Fruit fly (Drosophila melanogaster) whole organism, pupa: ENCODE data around the gene CG12011.

Source experiments
- CG10348 ChIP-seq: fragments of 200-800 bp; sonication (Bioruptor generic); IDR thresholded peaks from 2 replicates; pipeline ENCODE4 v1.3.6; 2022; ENCODE audit warnings: missing biosample characterization, missing genetic modification characterization
- CG12605 ChIP-seq: fragments of 200-800 bp; sonication (Bioruptor generic); IDR thresholded peaks from 2 replicates; pipeline ENCODE4 v1.3.6; 2022; ENCODE audit warnings: missing biosample characterization, missing genetic modification characterization
- CG13204 ChIP-seq: fragments of 200-800 bp; sonication (Bioruptor generic); optimal IDR thresholded peaks from 2 replicates; lab custom pipeline; 2018; ENCODE audit warnings: missing biosample characterization, mild to moderate bottlenecking, missing genetic modification characterization, moderate library complexity
- CG14655 ChIP-seq: fragments of 200-800 bp; sonication (Bioruptor generic); optimal IDR thresholded peaks from 3 replicates; lab custom pipeline; 2017; ENCODE audit warnings: mild to moderate bottlenecking, missing biosample characterization, missing genetic modification reagents, missing genetic modification characterization
- CG15710 ChIP-seq: fragments of 200-800 bp; sonication (Bioruptor generic); optimal IDR thresholded peaks from 2 replicates; lab custom pipeline; 2018; ENCODE audit warnings: missing biosample characterization, mild to moderate bottlenecking, missing genetic modification characterization, moderate library complexity
- CG17806 ChIP-seq: fragments of 200-800 bp; sonication (Bioruptor generic); optimal IDR thresholded peaks from 2 replicates; lab custom pipeline; 2018; ENCODE audit warnings: missing biosample characterization, mild to moderate bottlenecking, missing genetic modification characterization, moderate library complexity
- CG32121 ChIP-seq: fragments of 200-800 bp; sonication (Bioruptor generic); IDR thresholded peaks from 2 replicates; pipeline ENCODE4 v1.3.6; 2022; ENCODE audit warnings: missing biosample characterization, missing genetic modification characterization
- CG34367 ChIP-seq: fragments of 200-800 bp; sonication (Bioruptor generic); optimal IDR thresholded peaks from 2 replicates; lab custom pipeline; 2018; ENCODE audit warnings: missing biosample characterization, mild to moderate bottlenecking, missing genetic modification characterization
- CG4496 ChIP-seq: fragments of 200-800 bp; sonication (Bioruptor generic); IDR thresholded peaks from 3 replicates; pipeline ENCODE4 v1.3.6; 2022; ENCODE audit warnings: missing biosample characterization, missing genetic modification characterization
- CG8159 ChIP-seq: fragments of 200-800 bp; sonication (Bioruptor generic); optimal IDR thresholded peaks from 3 replicates; lab custom pipeline; 2018; ENCODE audit warnings: missing biosample characterization, mild to moderate bottlenecking, missing genetic modification characterization, moderate library complexity
- CG8301 ChIP-seq: fragments of 200-800 bp; sonication (Bioruptor generic); optimal IDR thresholded peaks from 2 replicates; lab custom pipeline; 2018; ENCODE audit warnings: missing biosample characterization, mild to moderate bottlenecking, missing genetic modification characterization
- CG9948 ChIP-seq: fragments of 200-800 bp; sonication (Bioruptor generic); optimal IDR thresholded peaks from 2 replicates; lab custom pipeline; 2018; ENCODE audit warnings: missing biosample characterization, mild to moderate bottlenecking, missing genetic modification characterization, moderate library complexity
- D1 ChIP-seq: fragments of 200-800 bp; sonication (Bioruptor generic); optimal IDR thresholded peaks from 2 replicates; lab custom pipeline; 2018; ENCODE audit warnings: missing biosample characterization, mild to moderate bottlenecking, missing genetic modification characterization, moderate library complexity
- EcR ChIP-seq: fragments of 200-800 bp; sonication (Bioruptor generic); optimal IDR thresholded peaks from 3 replicates; lab custom pipeline; 2019; ENCODE audit warnings: missing biosample characterization, missing genetic modification characterization, mild to moderate bottlenecking, moderate library complexity, missing genetic modification reagents
- Ets98B ChIP-seq: fragments of 200-800 bp; sonication (Bioruptor generic); IDR thresholded peaks from 2 replicates; pipeline ENCODE4 v1.3.6; 2022; ENCODE audit warnings: missing biosample characterization, missing genetic modification characterization
- Pif1A ChIP-seq: fragments of 200-800 bp; sonication (Bioruptor generic); optimal IDR thresholded peaks from 3 replicates; lab custom pipeline; 2016; ENCODE audit warnings: missing biosample characterization, missing genetic modification characterization
- Pif1B ChIP-seq: fragments of 200-800 bp; sonication (Bioruptor generic); optimal IDR thresholded peaks from 3 replicates; lab custom pipeline; 2016; ENCODE audit warnings: missing biosample characterization, missing genetic modification characterization
- Snoo ChIP-seq: fragments of 200-800 bp; sonication (Bioruptor generic); optimal IDR thresholded peaks from 3 replicates; lab custom pipeline; 2017; ENCODE audit warnings: missing biosample characterization, mild to moderate bottlenecking, missing genetic modification characterization, inconsistent platforms
- fd96Ca ChIP-seq: fragments of 200-800 bp; sonication (Bioruptor generic); IDR thresholded peaks from 3 replicates; pipeline ENCODE4 v1.3.6; 2022; ENCODE audit warnings: missing biosample characterization, missing genetic modification characterization
- gl ChIP-seq: fragments of 200-800 bp; sonication (Bioruptor generic); optimal IDR thresholded peaks from 2 replicates; lab custom pipeline; 2018; ENCODE audit warnings: missing biosample characterization, mild to moderate bottlenecking, missing genetic modification characterization
- rn ChIP-seq: fragments of 200-800 bp; sonication (Bioruptor generic); IDR thresholded peaks from 2 replicates; pipeline ENCODE4 v1.3.6; 2022; ENCODE audit warnings: missing biosample characterization, missing genetic modification characterization

Gene CG12011

dm6 chr3L:1694317-1694716, at the start of gene CG12011:
Gene CG12011 (plus strand): TSS chr3L:1694617.
- TF ChIP-seq D1 (tag; lab: Kevin White, UChicago) (no peak), CG8159 (tag; lab: Kevin White, UChicago) (no peak), CG9948 (no peak), CG4496 (GFP tag; lab: Robert Waterston, UW) (no peak), Snoo (no peak), fd96Ca (no peak), rn (no peak), CG17806 (no peak)

- TF ChIP-seq Ets98B (GFP tag; lab: Robert Waterston, UW) = peak; percentile 98
- peak; percentile 99 for TF ChIP-seq Pif1A (GFP tag; lab: Kevin White, UChicago)
- peak; percentile 91 for TF ChIP-seq CG10348 (GFP tag; lab: Robert Waterston, UW)
- peak; percentile 95 for TF ChIP-seq CG12605 (GFP tag; lab: Robert Waterston, UW)
- TF ChIP-seq Snoo = peak; percentile 98
- TF ChIP-seq CG13204 (GFP tag; lab: Kevin White, UChicago) = no peak
- TF ChIP-seq CG15710 = peak; percentile 98
- peak; percentile 53 for TF ChIP-seq EcR (GFP tag; lab: Kevin White, UChicago)
- TF ChIP-seq CG8301 (tag; lab: Kevin White, UChicago) = peak; percentile 95
- no peak for TF ChIP-seq D1 (tag; lab: Kevin White, UChicago)
- peak; percentile 95 for TF ChIP-seq CG9948
- TF ChIP-seq CG8159 (tag; lab: Kevin White, UChicago) = peak; percentile 96
- TF ChIP-seq CG4496 (GFP tag; lab: Robert Waterston, UW) = peak; percentile 98
- TF ChIP-seq CG17806 = peak; percentile 95
- peak; percentile 94 for TF ChIP-seq CG14655 (GFP tag; lab: Kevin White, UChicago)
- peak; percentile 95 for TF ChIP-seq fd96Ca
- TF ChIP-seq rn = peak; percentile 96
- peak; percentile 92 for TF ChIP-seq gl
- peak; percentile 98 for TF ChIP-seq Pif1B (GFP tag; lab: Kevin White, UChicago)
- TF ChIP-seq CG32121 (GFP tag; lab: Robert Waterston, UW) = peak; percentile 98
- peak; percentile 97 for TF ChIP-seq CG34367
These were observed 49.4 kb upstream of the CG12011 start, which contains the start of the genes alphaCOP and CG13919 for dm6 chr3L:1644920-1645567. Gene alphaCOP (minus strand): TSS chr3L:1645199. Gene CG13919 (plus strand): TSS chr3L:1645467.

dm6 chr3L:1647276-1647919, 47.0 kb upstream of the CG12011 start, which contains the start of the genes CG17249 and Bro:
Gene CG17249 (minus strand): TSS chr3L:1647464.
Gene Bro (plus strand): TSS chr3L:1647869.
- no peak for TF ChIP-seq Pif1B (GFP tag; lab: Kevin White, UChicago)
- TF ChIP-seq CG15710 = peak; percentile 83
- no peak for TF ChIP-seq rn
- TF ChIP-seq CG34367 = no peak

- TF ChIP-seq Ets98B (GFP tag; lab: Robert Waterston, UW) (no peak), EcR (GFP tag; lab: Kevin White, UChicago) (peak; percentile 86)
These were observed 45.6 kb upstream of the CG12011 start, which contains the start of gene CG13920 for dm6 chr3L:1648690-1649355. Gene CG13920 (plus strand): TSS chr3L:1648944.

- TF ChIP-seq CG32121 (GFP tag; lab: Robert Waterston, UW) (0 out of 2 replicates have a peak, but pooled peaks have one; percentile 14), rn (no peak)
These were observed 45.1 kb upstream of the CG12011 start for dm6 chr3L:1649363-1649762.

- TF ChIP-seq CG14655 (GFP tag; lab: Kevin White, UChicago) (no peak), rn (no peak), Pif1B (GFP tag; lab: Kevin White, UChicago) (no peak), CG34367 (peak; percentile 36), Snoo (no peak), D1 (tag; lab: Kevin White, UChicago) (no peak), CG8301 (tag; lab: Kevin White, UChicago) (no peak), fd96Ca (no peak), CG9948 (no peak), CG4496 (GFP tag; lab: Robert Waterston, UW) (peak; percentile 78), EcR (GFP tag; lab: Kevin White, UChicago) (no peak), gl (peak; percentile 88), CG10348 (GFP tag; lab: Robert Waterston, UW) (no peak), CG13204 (GFP tag; lab: Kevin White, UChicago) (no peak), Pif1A (GFP tag; lab: Kevin White, UChicago) (no peak), CG12605 (GFP tag; lab: Robert Waterston, UW) (peak; percentile 88), Ets98B (GFP tag; lab: Robert Waterston, UW) (peak; percentile 77), CG32121 (GFP tag; lab: Robert Waterston, UW) (peak; percentile 63; the same call in 1 of the 2 replicates), CG15710 (peak; percentile 45), CG17806 (no peak), CG8159 (tag; lab: Kevin White, UChicago) (no peak)
- TF ChIP-seq, all 21 proteins: peak for 7
These were observed 41.7 kb upstream of the CG12011 start, which contains the start of the genes CG7970 and Vta1 for dm6 chr3L:1652700-1653200. Gene CG7970 (plus strand): TSS chr3L:1652750. Gene Vta1 (minus strand): TSS chr3L:1652900.
